Fruit fly (Drosophila melanogaster): ENCODE measurements around the gene wgn.

The wgn gene

dm6 chrX:18647961-18648360 lies 13.3 kb upstream of the wgn start, which contains the start of gene Nup35 (continued):
- TF ChIP-seq MBD-R2 (GFP tag; IDR thresholded peaks at IDR 0.05) (peak; percentile 57), Hr3 (GFP tag; optimal IDR thresholded peaks at IDR 0.05) (no peak), amos (GFP tag; IDR thresholded peaks at IDR 0.05; ENCODE audit: partially characterized antibody) (peak; percentile 81), ssp (GFP tag; IDR thresholded peaks at IDR 0.05) (no peak), CG13624 (GFP tag; optimal IDR thresholded peaks at IDR 0.05) (no peak), Sin3A (optimal IDR thresholded peaks at IDR 0.05) (peak; percentile 33), CG32532 (GFP tag; IDR thresholded peaks at IDR 0.05) (no peak), CG6791 (GFP tag; IDR thresholded peaks at IDR 0.05; ENCODE audit: partially characterized antibody) (peak; percentile 82), CG4360 (GFP tag; IDR thresholded peaks at IDR 0.05) (no peak), CG11247 (GFP tag; IDR thresholded peaks at IDR 0.05) (no peak), Lhr (GFP tag; optimal IDR thresholded peaks at IDR 0.05) (peak; percentile 43), CG4282 (GFP tag; optimal IDR thresholded peaks at IDR 0.05) (no peak), CG13424 (tag; optimal IDR thresholded peaks at IDR 0.05) (no peak), H15 (GFP tag; IDR thresholded peaks at IDR 0.05) (no peak), run (tag; optimal IDR thresholded peaks at IDR 0.05) (no peak), fd64A (GFP tag; optimal IDR thresholded peaks at IDR 0.05) (no peak), Adf1 (GFP tag; IDR thresholded peaks at IDR 0.05) (no peak), exex (tag; optimal IDR thresholded peaks at IDR 0.05) (no peak), dati (GFP tag; IDR thresholded peaks at IDR 0.05) (no peak), CG31365 (tag; optimal IDR thresholded peaks at IDR 0.05) (no peak), CG6654 (GFP tag; optimal IDR thresholded peaks at IDR 0.05) (no peak), Dref (GFP tag; IDR thresholded peaks at IDR 0.05) (peak; percentile 85), CG10147 (GFP tag; optimal IDR thresholded peaks at IDR 0.05) (no peak), Ets65A (GFP tag) (peak; percentile 70), usp (GFP tag; optimal IDR thresholded peaks at IDR 0.05) (no peak), CG15269 (tag; optimal IDR thresholded peaks at IDR 0.05) (no peak), nmo (GFP tag; optimal IDR thresholded peaks at IDR 0.05) (peak; percentile 0), HmgZ (tag; optimal IDR thresholded peaks at IDR 0.05) (no peak), CG15011 (GFP tag; optimal IDR thresholded peaks at IDR 0.05) (no peak), jumu (GFP tag; optimal IDR thresholded peaks at IDR 0.05) (no peak), B-H2 (GFP tag; optimal IDR thresholded peaks at IDR 0.05) (no peak), cad (GFP tag; optimal IDR thresholded peaks at IDR 0.05) (no peak), CG11085 (GFP tag; IDR thresholded peaks at IDR 0.05) (no peak), ash1 (GFP tag; optimal IDR thresholded peaks at IDR 0.05) (no peak), al (GFP tag; IDR thresholded peaks at IDR 0.05) (0 out of 2 replicates have a peak, but pooled peaks have one; percentile 10), TFAM (GFP tag; optimal IDR thresholded peaks at IDR 0.05) (no peak), CG12299 (tag; optimal IDR thresholded peaks at IDR 0.05) (no peak), Meics (GFP tag; optimal IDR thresholded peaks at IDR 0.05) (no peak), CG31441 (GFP tag; IDR thresholded peaks at IDR 0.05) (no peak), CG2129 (GFP tag; IDR thresholded peaks at IDR 0.05; ENCODE audit: partially characterized antibody) (peak; percentile 53; the same call in 1 of the 2 replicates), CG43689 (GFP tag; IDR thresholded peaks at IDR 0.05) (no peak), chm (GFP tag; IDR thresholded peaks at IDR 0.05) (no peak), Nf-YB (GFP tag; optimal IDR thresholded peaks at IDR 0.05) (no peak), ERR (GFP tag; optimal IDR thresholded peaks at IDR 0.05) (no peak), peb (GFP tag; IDR thresholded peaks at IDR 0.05) (no peak), Ravus (GFP tag; IDR thresholded peaks at IDR 0.05) (no peak), Rx (GFP tag; IDR thresholded peaks at IDR 0.05) (no peak), Dp (GFP tag; optimal IDR thresholded peaks at IDR 0.05) (no peak), klu (GFP tag; IDR thresholded peaks at IDR 0.05) (no peak), kah (GFP tag; optimal IDR thresholded peaks at IDR 0.05) (no peak), sob (GFP tag; IDR thresholded peaks at IDR 0.05) (no peak), CG7271 (tag; optimal IDR thresholded peaks at IDR 0.05) (no peak), CG12236 (GFP tag; optimal IDR thresholded peaks at IDR 0.05) (no peak)
